Fruit fly (Drosophila melanogaster) whole organism, embryonic: ENCODE measurements around the gene CG32318.

Source experiments
- Adf1 ChIP-seq: fragments of 200-800 bp; sonication (Bioruptor generic); IDR thresholded peaks from 2 replicates; pipeline ENCODE4 v1.3.6; 2022; ENCODE audit warnings: missing biosample characterization, missing genetic modification characterization
- Atf6 ChIP-seq: fragments of 200-800 bp; sonication (Bioruptor generic); IDR thresholded peaks from 2 replicates; pipeline ENCODE4 v1.3.6; 2022; ENCODE audit warnings: missing biosample characterization, missing genetic modification characterization
- Awh ChIP-seq: fragments of 200-800 bp; sonication (Bioruptor generic); IDR thresholded peaks from 2 replicates; pipeline ENCODE4, ENCODE4 v1.3.6; 2022; ENCODE audit warnings: missing biosample characterization, missing genetic modification characterization
- Bgb ChIP-seq: fragments of 200-800 bp; sonication (Bioruptor generic); IDR thresholded peaks from 2 replicates; pipeline ENCODE4 v1.3.6; 2022; ENCODE audit warnings: missing biosample characterization, missing genetic modification characterization; ENCODE audit not compliant: partially characterized antibody
- CG10147 ChIP-seq: fragments of 200-800 bp; sonication (Bioruptor generic); optimal IDR thresholded peaks from 2 replicates; lab custom pipeline; 2019; ENCODE audit warnings: missing biosample characterization, mild to moderate bottlenecking, missing genetic modification characterization, moderate library complexity
- CG10979 ChIP-seq: fragments of 200-800 bp; sonication (Bioruptor generic); optimal IDR thresholded peaks from 2 replicates; lab custom pipeline; 2018; ENCODE audit warnings: missing biosample characterization, mild to moderate bottlenecking, missing genetic modification characterization, moderate library complexity
- CG11247 ChIP-seq: fragments of 200-800 bp; sonication (Bioruptor generic); IDR thresholded peaks from 2 replicates; pipeline ENCODE4 v1.3.6; 2022; ENCODE audit warnings: missing biosample characterization, missing genetic modification characterization
- CG11723 ChIP-seq: fragments of 200-800 bp; sonication (Bioruptor generic); optimal IDR thresholded peaks from 2 replicates; lab custom pipeline; 2017; ENCODE audit warnings: missing biosample characterization, mild to moderate bottlenecking, missing genetic modification characterization
- CG12104 ChIP-seq: fragments of 200-800 bp; sonication (Bioruptor generic); optimal IDR thresholded peaks from 3 replicates; lab custom pipeline; 2016; ENCODE audit warnings: missing biosample characterization, missing genetic modification characterization
- CG12155 ChIP-seq: fragments of 200-800 bp; sonication (Bioruptor generic); optimal IDR thresholded peaks from 3 replicates; lab custom pipeline; 2016; ENCODE audit warnings: missing biosample characterization, missing genetic modification characterization
- CG12219 ChIP-seq: fragments of 200-800 bp; sonication (Bioruptor generic); optimal IDR thresholded peaks from 3 replicates; lab custom pipeline; 2018; ENCODE audit warnings: missing biosample characterization, mild to moderate bottlenecking, missing genetic modification characterization
- CG14667 ChIP-seq: fragments of 200-800 bp; sonication (Bioruptor generic); IDR thresholded peaks from 2 replicates; pipeline ENCODE4 v1.3.6; 2022; ENCODE audit warnings: missing biosample characterization, missing genetic modification characterization
- CG15073 ChIP-seq: fragments of 200-800 bp; sonication (Bioruptor generic); optimal IDR thresholded peaks from 2 replicates; lab custom pipeline; 2016; ENCODE audit warnings: missing biosample characterization, missing genetic modification characterization
- CG18619 ChIP-seq: fragments of 200-800 bp; sonication (Bioruptor generic); optimal IDR thresholded peaks from 3 replicates; lab custom pipeline; 2017; ENCODE audit warnings: missing biosample characterization, mild to moderate bottlenecking, missing genetic modification characterization
- CG2889 ChIP-seq: fragments of 200-800 bp; sonication (Bioruptor generic); IDR thresholded peaks from 3 replicates; pipeline ENCODE4 v1.3.6; 2022; ENCODE audit warnings: missing biosample characterization, missing genetic modification characterization
- CG42726 ChIP-seq: fragments of 200-800 bp; sonication (Bioruptor generic); IDR thresholded peaks from 2 replicates; pipeline ENCODE4 v1.3.6; 2022; ENCODE audit warnings: missing biosample characterization, missing genetic modification characterization; ENCODE audit not compliant: partially characterized antibody
- CG4328 ChIP-seq: fragments of 200-800 bp; sonication (Bioruptor generic); optimal IDR thresholded peaks from 3 replicates; lab custom pipeline; 2017; ENCODE audit warnings: missing biosample characterization, missing genetic modification reagents, missing genetic modification characterization
- CG4707 ChIP-seq: fragments of 200-800 bp; sonication (Bioruptor generic); optimal IDR thresholded peaks from 2 replicates; lab custom pipeline; 2018; ENCODE audit warnings: missing biosample characterization, mild to moderate bottlenecking, missing genetic modification characterization, moderate library complexity
- CG8478 ChIP-seq: fragments of >200 bp; optimal IDR thresholded peaks from 2 replicates; lab custom pipeline; 2018
- Chrac-16 ChIP-seq: fragments of 200-800 bp; sonication (Bioruptor generic); optimal IDR thresholded peaks from 3 replicates; lab custom pipeline; 2016; ENCODE audit warnings: missing biosample characterization, missing genetic modification characterization
- Dip2 ChIP-seq: fragments of 200-800 bp; sonication (Bioruptor generic); IDR thresholded peaks from 2 replicates; pipeline ENCODE4 v1.3.6; 2022; ENCODE audit warnings: missing biosample characterization, missing genetic modification characterization
- Dll ChIP-seq: fragments of 200-800 bp; sonication (Bioruptor generic); IDR thresholded peaks from 4 replicates; pipeline ENCODE4 v1.3.6; 2022; ENCODE audit warnings: missing biosample characterization, missing genetic modification characterization; ENCODE audit not compliant: partially characterized antibody
- ERR ChIP-seq: fragments of 200-800 bp; sonication (Bioruptor generic); optimal IDR thresholded peaks from 2 replicates; lab custom pipeline; 2016; ENCODE audit warnings: missing biosample characterization, missing genetic modification characterization
- Gsc ChIP-seq: fragments of 200-800 bp; sonication (Bioruptor generic); IDR thresholded peaks from 2 replicates; pipeline ENCODE4 v1.3.6; 2022; ENCODE audit warnings: missing biosample characterization, missing genetic modification characterization
- H2.0 ChIP-seq: fragments of 200-800 bp; sonication (Bioruptor generic); IDR thresholded peaks from 2 replicates; pipeline ENCODE4 v1.3.6; 2022; ENCODE audit warnings: missing biosample characterization, missing genetic modification characterization
- Hey ChIP-seq: fragments of 200-800 bp; sonication (Bioruptor generic); optimal IDR thresholded peaks from 3 replicates; lab custom pipeline; 2018; ENCODE audit warnings: missing biosample characterization, mild to moderate bottlenecking, missing genetic modification characterization
- Hr39 ChIP-seq: fragments of >200 bp; optimal IDR thresholded peaks from 2 replicates; lab custom pipeline; 2017
- Kr ChIP-seq: fragments of 200-800 bp; sonication (Bioruptor generic); optimal IDR thresholded peaks from 2 replicates; lab custom pipeline; 2017; ENCODE audit warnings: missing biosample characterization, mild to moderate bottlenecking, missing genetic modification characterization
- MBD-R2 ChIP-seq: fragments of 200-800 bp; sonication (Bioruptor generic); IDR thresholded peaks from 2 replicates; pipeline ENCODE4 v1.3.6; 2022; ENCODE audit warnings: missing biosample characterization, missing genetic modification characterization
- Oli ChIP-seq: fragments of 200-800 bp; sonication (Bioruptor generic); optimal IDR thresholded peaks from 2 replicates; lab custom pipeline; 2018; ENCODE audit warnings: missing biosample characterization, mild to moderate bottlenecking, missing genetic modification characterization, moderate library complexity
- Usf ChIP-seq: fragments of 200-800 bp; sonication (Bioruptor generic); optimal IDR thresholded peaks from 2 replicates; lab custom pipeline; 2017; ENCODE audit warnings: missing genotype, missing biosample characterization, missing genetic modification characterization
- amos ChIP-seq: fragments of 200-800 bp; sonication (Bioruptor generic); IDR thresholded peaks from 2 replicates; pipeline ENCODE4 v1.3.6; 2022; ENCODE audit warnings: missing biosample characterization, missing genetic modification characterization; ENCODE audit not compliant: partially characterized antibody
- az2 ChIP-seq: fragments of 200-800 bp; sonication (Bioruptor generic); optimal IDR thresholded peaks from 3 replicates; lab custom pipeline; 2016; ENCODE audit warnings: missing biosample characterization, missing genetic modification characterization
- bowl ChIP-seq: fragments of 200-800 bp; sonication (Bioruptor generic); IDR thresholded peaks from 2 replicates; pipeline ENCODE4 v1.3.6; 2022; ENCODE audit warnings: missing biosample characterization, missing genetic modification characterization
- br ChIP-seq: fragments of >200 bp; optimal IDR thresholded peaks from 2 replicates; lab custom pipeline; 2017
- caup ChIP-seq: fragments of 200-800 bp; sonication (Bioruptor generic); optimal IDR thresholded peaks from 3 replicates; lab custom pipeline; 2017; ENCODE audit warnings: missing biosample characterization, mild to moderate bottlenecking, missing genetic modification characterization, moderate library complexity; ENCODE audit not compliant: severe bottlenecking
- crp ChIP-seq, 2 experiments: fragments of 200-800 bp; sonication (Bioruptor generic); optimal IDR thresholded peaks; 2 replicates in 1 of 2; 3 replicates in 1 of 2; lab custom pipeline; 2017; ENCODE audit warnings: missing biosample characterization in 2 of 2, missing genetic modification characterization in 2 of 2, mild to moderate bottlenecking in 1 of 2, moderate library complexity in 1 of 2
- dm ChIP-seq: fragments of 200-800 bp; sonication (Bioruptor generic); optimal IDR thresholded peaks from 3 replicates; lab custom pipeline; 2016; ENCODE audit warnings: missing biosample characterization, missing genetic modification characterization
- dysf ChIP-seq: fragments of 200-800 bp; sonication (Bioruptor generic); IDR thresholded peaks from 3 replicates; pipeline ENCODE4 v1.3.6; 2022; ENCODE audit warnings: missing biosample characterization, missing genetic modification characterization
- gem ChIP-seq: fragments of 200-800 bp; sonication (Bioruptor generic); optimal IDR thresholded peaks from 2 replicates; lab custom pipeline; 2019; ENCODE audit warnings: missing biosample characterization, mild to moderate bottlenecking, missing genetic modification characterization, moderate library complexity
- ham ChIP-seq: fragments of 200-800 bp; sonication (Bioruptor generic); IDR thresholded peaks from 2 replicates; pipeline ENCODE4 v1.3.6; 2022; ENCODE audit warnings: missing biosample characterization, missing genetic modification characterization
- kay ChIP-seq: fragments of 200-800 bp; sonication (Bioruptor generic); optimal IDR thresholded peaks from 2 replicates; lab custom pipeline; 2016; ENCODE audit warnings: missing biosample characterization, missing genetic modification characterization
- luna ChIP-seq: fragments of 200-800 bp; sonication (Bioruptor generic); optimal IDR thresholded peaks from 2 replicates; lab custom pipeline; 2016; ENCODE audit warnings: missing biosample characterization, missing genetic modification characterization
- onecut ChIP-seq: fragments of 200-800 bp; sonication (Bioruptor generic); IDR thresholded peaks from 2 replicates; pipeline ENCODE4 v1.3.6; 2022; ENCODE audit warnings: missing biosample characterization, missing genetic modification characterization
- pho ChIP-seq: fragments of 200-800 bp; sonication (Bioruptor generic); optimal IDR thresholded peaks from 2 replicates; lab custom pipeline; 2016; ENCODE audit warnings: missing biosample characterization, missing genetic modification characterization
- run ChIP-seq: fragments of 200-800 bp; sonication (Bioruptor generic); optimal IDR thresholded peaks from 3 replicates; lab custom pipeline; 2018; ENCODE audit warnings: missing biosample characterization, mild to moderate bottlenecking, missing genetic modification characterization
- sc ChIP-seq, 3 experiments: fragments of >200 bp in 2 of 3; fragments of 200-800 bp in 1 of 3; sonication (Bioruptor generic) in 1 of 3; optimal IDR thresholded peaks; 2 replicates in 2 of 3; 3 replicates in 1 of 3; lab custom pipeline; 2017; ENCODE audit warnings: mild to moderate bottlenecking in 1 of 3, missing biosample characterization in 1 of 3, missing genetic modification characterization in 1 of 3, missing genetic modification reagents in 1 of 3
- slp2 ChIP-seq: fragments of 200-800 bp; sonication (Bioruptor generic); optimal IDR thresholded peaks from 2 replicates; lab custom pipeline; 2016; ENCODE audit warnings: missing biosample characterization, missing genetic modification characterization
- sob ChIP-seq: fragments of 200-800 bp; sonication (Bioruptor generic); IDR thresholded peaks from 2 replicates; pipeline ENCODE4 v1.3.6; 2022; ENCODE audit warnings: missing biosample characterization, missing genetic modification characterization
- stc ChIP-seq: fragments of 200-800 bp; sonication (Bioruptor generic); IDR thresholded peaks from 2 replicates; pipeline ENCODE4 v1.3.6; 2022; ENCODE audit warnings: missing biosample characterization, missing genetic modification characterization
- vfl ChIP-seq: fragments of 200-800 bp; sonication (Bioruptor generic); optimal IDR thresholded peaks from 2 replicates; lab custom pipeline; 2016; ENCODE audit warnings: missing biosample characterization, missing genetic modification characterization
- wor ChIP-seq: fragments of 200-800 bp; sonication (Bioruptor generic); IDR thresholded peaks from 2 replicates; pipeline ENCODE4 v1.3.6; 2022; ENCODE audit warnings: missing biosample characterization, missing genetic modification characterization
- zen ChIP-seq: fragments of 200-800 bp; sonication (Bioruptor generic); optimal IDR thresholded peaks from 3 replicates; lab custom pipeline; 2018; ENCODE audit warnings: missing biosample characterization, mild to moderate bottlenecking, missing genetic modification characterization, moderate library complexity

CG32318 gene

DNA sequence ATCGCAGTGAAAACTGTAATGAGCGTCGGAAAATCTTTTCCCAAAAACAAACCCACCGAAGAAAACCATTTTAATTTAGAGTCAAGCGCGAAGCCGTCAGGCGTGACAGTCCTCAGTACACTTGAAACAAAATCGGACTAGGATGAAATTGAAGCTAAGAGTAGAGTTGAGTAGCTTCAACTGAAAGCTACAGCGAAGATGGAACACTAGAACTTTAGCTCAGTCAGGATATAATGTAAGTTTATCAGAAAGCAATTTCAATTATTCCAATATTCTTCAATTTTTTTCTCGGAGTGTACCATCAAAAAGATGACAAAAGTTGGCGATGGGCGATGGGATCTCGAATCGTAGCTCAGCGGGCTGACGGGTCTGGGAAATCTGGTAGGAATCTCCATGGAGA lies 30.3 kb downstream of the CG32318 start (continued):
- TF ChIP-seq gem (tag; lab: Kevin White, UChicago) (peak; percentile 65), amos (GFP tag; lab: Robert Waterston, UW) (no peak), Dip2 (GFP tag; lab: Robert Waterston, UW) (no peak), onecut (GFP tag; lab: Robert Waterston, UW) (peak; percentile 60), CG12155 (GFP tag; lab: Kevin White, UChicago) (no peak), ham (no peak), H2.0 (GFP tag; lab: Robert Waterston, UW) (no peak), CG4707 (GFP tag; lab: Kevin White, UChicago) (no peak), kay (GFP tag; lab: Kevin White, UChicago) (no peak), CG8478 (lab: Kevin White, UChicago) (no peak), Hr39 (no peak), run (tag; lab: Kevin White, UChicago) (no peak), wor (no peak), zen (tag; lab: Kevin White, UChicago) (peak; percentile 65), Oli (tag; lab: Kevin White, UChicago) (peak; percentile 49), Bgb (no peak), ERR (no peak), Awh (no peak), Gsc (GFP tag; lab: Robert Waterston, UW) (no peak), Dll (GFP tag; lab: Robert Waterston, UW) (no peak), Hey (tag; lab: Kevin White, UChicago) (no peak), az2 (GFP tag; lab: Kevin White, UChicago) (no peak), Adf1 (GFP tag; lab: Robert Waterston, UW) (no peak), vfl (no peak), CG2889 (GFP tag; lab: Robert Waterston, UW) (no peak), CG18619 (GFP tag; lab: Kevin White, UChicago) (no peak), luna (no peak), crp (GFP tag; optimal IDR thresholded peaks at IDR 0.05; lab: Kevin White, UChicago) (no peak), CG10147 (GFP tag; lab: Kevin White, UChicago) (no peak), bowl (GFP tag; lab: Robert Waterston, UW) (no peak), CG42726 (GFP tag; lab: Robert Waterston, UW) (no peak), CG14667 (GFP tag; lab: Robert Waterston, UW) (no peak), CG11247 (GFP tag; lab: Robert Waterston, UW) (peak; percentile 37; the same call in 1 of the 2 replicates), CG12219 (GFP tag; lab: Kevin White, UChicago) (peak; percentile 48), CG4328 (GFP tag; lab: Kevin White, UChicago) (no peak), dm (no peak), caup (GFP tag; lab: Kevin White, UChicago) (no peak), stc (0 out of 2 replicates have a peak, but pooled peaks have one; percentile 17), pho (GFP tag; lab: Kevin White, UChicago) (no peak), Usf (no peak), sob (GFP tag; lab: Robert Waterston, UW) (no peak; the same call in 1 of the 2 replicates), CG10979 (tag; lab: Kevin White, UChicago) (peak; percentile 74), CG12104 (no peak), br (no peak), CG15073 (no peak), Kr (no peak), slp2 (GFP tag; lab: Kevin White, UChicago) (peak; percentile 10), Atf6 (0 out of 2 replicates have a peak, but pooled peaks have one; percentile 24), MBD-R2 (no peak), sc (optimal IDR thresholded peaks at IDR 0.05; lab: Kevin White, UChicago) (no peak), sc (GFP tag; optimal IDR thresholded peaks at IDR 0.05; lab: Kevin White, UChicago) (no peak), CG11723 (GFP tag; lab: Kevin White, UChicago) (no peak), Chrac-16 (peak; percentile 17), dysf (GFP tag; lab: Robert Waterston, UW) (no peak)
